Worm (Caenorhabditis elegans) whole organism, L4 larva: ENCODE measurements around the gene rpl-34.

Source experiments
- F44E2.7 ChIP-seq: fragments of 200-800 bp; sonication (Bioruptor generic); IDR thresholded peaks from 2 replicates; pipeline ENCODE4 v2.1.2; 2022; ENCODE audit warnings: missing genetic modification characterization, missing compliant biosample characterization
- ama-1 ChIP-seq: fragments of 150-350 bp; optimal IDR thresholded peaks from 2 replicates; lab custom pipeline; 2014; ENCODE audit warnings: inconsistent platforms, mixed read lengths
- arid-1 ChIP-seq: fragments of 200-800 bp; sonication (Bioruptor generic); conservative IDR thresholded peaks from 2 replicates; pipeline ENCODE4 v1.3.6; 2022; ENCODE audit warnings: missing genetic modification reagents, missing genetic modification characterization, missing compliant biosample characterization
- ceh-44 ChIP-seq: fragments of 200-800 bp; sonication (Bioruptor generic); IDR thresholded peaks from 2 replicates; pipeline ENCODE4 v1.3.6; 2022; ENCODE audit warnings: missing genetic modification reagents, missing genetic modification characterization, missing compliant biosample characterization
- fkh-10 ChIP-seq: fragments of 150-350 bp; optimal IDR thresholded peaks from 2 replicates; lab custom pipeline; 2014; ENCODE audit warnings: missing biosample characterization, missing genetic modification reagents, missing genetic modification characterization
- lin-13 ChIP-seq: fragments of 150-350 bp; optimal IDR thresholded peaks from 2 replicates; lab custom pipeline; 2014; ENCODE audit warnings: missing biosample characterization, missing genetic modification reagents, missing genetic modification characterization
- mdl-1 ChIP-seq, 2 experiments: fragments of 150-350 bp in 1 of 2; sonication (generic microtip) in 1 of 2; optimal IDR thresholded peaks; 2 replicates each; lab custom pipeline; 2014 to 2017; ENCODE audit warnings: missing biosample characterization in 2 of 2, missing genetic modification characterization in 2 of 2
- nhr-11 ChIP-seq: fragments of 150-350 bp; optimal IDR thresholded peaks from 2 replicates; lab custom pipeline; 2014; ENCODE audit warnings: missing biosample characterization, missing genetic modification characterization
- nhr-25 ChIP-seq: sonication (generic microtip); optimal IDR thresholded peaks from 2 replicates; lab custom pipeline; 2017; ENCODE audit warnings: missing genetic modification characterization, mild to moderate bottlenecking, missing compliant biosample characterization, antibody characterized with exemption, moderate library complexity, borderline replicate concordance; ENCODE audit not compliant: insufficient read depth
- skn-1 ChIP-seq: fragments of 150-350 bp; optimal IDR thresholded peaks from 2 replicates; lab custom pipeline; 2014; ENCODE audit warnings: missing biosample characterization, missing genetic modification characterization
- zip-2 ChIP-seq: fragments of 150-350 bp; optimal IDR thresholded peaks from 2 replicates; lab custom pipeline; 2014; ENCODE audit warnings: missing biosample characterization, missing genetic modification characterization
- ztf-11 ChIP-seq: fragments of 150-350 bp; optimal IDR thresholded peaks from 2 replicates; lab custom pipeline; 2014; ENCODE audit warnings: missing biosample characterization, missing genetic modification characterization

- no peak for TF ChIP-seq ceh-44 (GFP tag; lab: Robert Waterston, UW)
- no peak for TF ChIP-seq ama-1 (lab: Kevin White, UChicago)
- TF ChIP-seq zip-2 (tag; lab: Kevin White, UChicago), result no peak
- TF ChIP-seq ztf-11, result no peak
- TF ChIP-seq fkh-10 (GFP tag; lab: Kevin White, UChicago), result no peak
- TF ChIP-seq lin-13 (GFP tag; lab: Kevin White, UChicago), result no peak
- no peak for TF ChIP-seq skn-1 (tag; lab: Kevin White, UChicago)
- no peak for TF ChIP-seq mdl-1 (tag; optimal IDR thresholded peaks at IDR 0.05; lab: Kevin White, UChicago)
- no peak for TF ChIP-seq nhr-25
- TF ChIP-seq nhr-11 (tag; lab: Kevin White, UChicago), result no peak
- no peak for TF ChIP-seq arid-1 (GFP tag; lab: Robert Waterston, UW)
- no peak for TF ChIP-seq F44E2.7 (GFP tag; lab: Robert Waterston, UW)
Observed at ce11 chrIV:12311597-12311996, 42.8 kb downstream of the rpl-34 start, which contains the start of gene oac-58.
